Worm (Caenorhabditis elegans) whole organism, L2 larva: ENCODE measurements around the gene sup-12.

Experiments used
- C34F6.9 ChIP-seq: fragments of 150-350 bp; optimal IDR thresholded peaks from 2 replicates; lab custom pipeline; 2014; ENCODE audit warnings: missing biosample characterization, missing genetic modification characterization
- R02D3.7 ChIP-seq: fragments of 150-350 bp; optimal IDR thresholded peaks from 2 replicates; lab custom pipeline; 2014; ENCODE audit warnings: missing biosample characterization, missing genetic modification characterization
- Y55F3AM.14 ChIP-seq: fragments of 200-800 bp; sonication (Bioruptor generic); optimal IDR thresholded peaks from 2 replicates; lab custom pipeline; 2018; ENCODE audit warnings: mild to moderate bottlenecking, missing genetic modification characterization, missing compliant biosample characterization
- ZK546.5 ChIP-seq: sonication (generic microtip); optimal IDR thresholded peaks from 2 replicates; lab custom pipeline; 2017; ENCODE audit warnings: missing biosample characterization, missing genetic modification characterization
- alr-1 ChIP-seq: fragments of 150-350 bp; optimal IDR thresholded peaks from 2 replicates; lab custom pipeline; 2014; ENCODE audit warnings: missing biosample characterization, missing genetic modification characterization
- ama-1 ChIP-seq: fragments of 150-350 bp; optimal IDR thresholded peaks from 2 replicates; lab custom pipeline; 2018; ENCODE audit warnings: inconsistent platforms
- blmp-1 ChIP-seq: sonication (generic microtip); optimal IDR thresholded peaks from 2 replicates; lab custom pipeline; 2017; ENCODE audit warnings: missing genetic modification characterization, mild to moderate bottlenecking, missing compliant biosample characterization, antibody characterized with exemption, moderate library complexity; ENCODE audit not compliant: insufficient read depth
- crh-2 ChIP-seq: sonication (generic microtip); optimal IDR thresholded peaks from 2 replicates; lab custom pipeline; 2017; ENCODE audit warnings: missing biosample characterization, missing genetic modification characterization
- dmd-4 ChIP-seq: sonication (generic microtip); optimal IDR thresholded peaks from 2 replicates; lab custom pipeline; 2017; ENCODE audit warnings: missing biosample characterization, missing genetic modification characterization
- egl-27 ChIP-seq: sonication (generic microtip); optimal IDR thresholded peaks from 3 replicates; lab custom pipeline; 2017; ENCODE audit warnings: missing biosample characterization, missing genetic modification reagents, missing genetic modification characterization
- elt-3 ChIP-seq: sonication (generic microtip); optimal IDR thresholded peaks from 2 replicates; lab custom pipeline; 2017; ENCODE audit warnings: missing biosample characterization, missing genetic modification characterization
- lin-11 ChIP-seq: fragments of 150-350 bp; sonication (generic microtip); optimal IDR thresholded peaks from 2 replicates; lab custom pipeline; 2014; ENCODE audit warnings: missing biosample characterization, missing genetic modification characterization, inconsistent platforms, mixed read lengths
- lin-13 ChIP-seq: fragments of 150-350 bp; optimal IDR thresholded peaks from 2 replicates; lab custom pipeline; 2014; ENCODE audit warnings: missing biosample characterization, missing genetic modification reagents, missing genetic modification characterization
- lin-39 ChIP-seq: fragments of 150-350 bp; optimal IDR thresholded peaks from 2 replicates; lab custom pipeline; 2014; ENCODE audit warnings: missing biosample characterization, missing genetic modification reagents, missing genetic modification characterization
- lsy-2 ChIP-seq, 2 experiments: fragments of 150-350 bp in 1 of 2; sonication (generic microtip) in 1 of 2; optimal IDR thresholded peaks; 2 replicates each; lab custom pipeline; 2014 to 2017; ENCODE audit warnings: missing biosample characterization in 2 of 2, missing genetic modification characterization in 2 of 2
- mab-5 ChIP-seq: fragments of 150-350 bp; optimal IDR thresholded peaks from 2 replicates; lab custom pipeline; 2014; ENCODE audit warnings: missing biosample characterization, missing genetic modification characterization
- mdl-1 ChIP-seq, 2 experiments: fragments of 150-350 bp in 1 of 2; sonication (generic microtip) in 1 of 2; optimal IDR thresholded peaks; 2 replicates each; lab custom pipeline; 2017; ENCODE audit warnings: missing biosample characterization in 2 of 2, missing genetic modification characterization in 2 of 2
- nhr-10 ChIP-seq: sonication (generic microtip); optimal IDR thresholded peaks from 2 replicates; lab custom pipeline; 2017; ENCODE audit warnings: missing biosample characterization, missing genetic modification characterization
- nhr-11 ChIP-seq: fragments of 150-350 bp; optimal IDR thresholded peaks from 2 replicates; lab custom pipeline; 2014; ENCODE audit warnings: missing biosample characterization, missing genetic modification characterization
- nhr-129 ChIP-seq: fragments of 150-350 bp; optimal IDR thresholded peaks from 2 replicates; lab custom pipeline; 2014; ENCODE audit warnings: missing biosample characterization, missing genetic modification characterization
- nhr-23 ChIP-seq: fragments of 150-350 bp; optimal IDR thresholded peaks from 2 replicates; lab custom pipeline; 2014; ENCODE audit warnings: missing biosample characterization, missing genetic modification reagents, missing genetic modification characterization
- nhr-237 ChIP-seq: fragments of 150-350 bp; optimal IDR thresholded peaks from 2 replicates; lab custom pipeline; 2014; ENCODE audit warnings: missing biosample characterization, missing genetic modification characterization
- nhr-25 ChIP-seq: fragments of 150-350 bp; sonication (generic microtip); optimal IDR thresholded peaks from 3 replicates; lab custom pipeline; 2014; ENCODE audit warnings: missing biosample characterization, missing genetic modification characterization
- sem-4 ChIP-seq: fragments of 150-350 bp; optimal IDR thresholded peaks from 2 replicates; lab custom pipeline; 2014; ENCODE audit warnings: missing biosample characterization, missing genetic modification reagents, missing genetic modification characterization
- sma-3 ChIP-seq: sonication (generic microtip); optimal IDR thresholded peaks from 2 replicates; lab custom pipeline; 2016; ENCODE audit warnings: missing genetic modification reagents, missing genetic modification characterization, missing compliant biosample characterization
- sma-9 ChIP-seq, 2 experiments: fragments of 150-350 bp in 1 of 2; sonication (generic microtip) in 1 of 2; optimal IDR thresholded peaks; 2 replicates each; lab custom pipeline; 2014 to 2016; ENCODE audit warnings: missing genetic modification characterization in 2 of 2, mild to moderate bottlenecking in 1 of 2, missing biosample characterization in 1 of 2, missing compliant biosample characterization in 1 of 2, missing genetic modification reagents in 1 of 2, moderate library complexity in 1 of 2
- snpc-4 ChIP-seq: fragments of 150-350 bp; optimal IDR thresholded peaks from 2 replicates; lab custom pipeline; 2014; ENCODE audit warnings: missing biosample characterization, missing genetic modification characterization
- unc-39 ChIP-seq: fragments of 150-350 bp; optimal IDR thresholded peaks from 2 replicates; lab custom pipeline; 2014; ENCODE audit warnings: missing biosample characterization, missing genetic modification characterization
- unc-55 ChIP-seq: fragments of 150-350 bp; sonication (generic microtip); optimal IDR thresholded peaks from 3 replicates; lab custom pipeline; 2014; ENCODE audit warnings: missing biosample characterization, missing genetic modification reagents, missing genetic modification characterization
- ztf-1 ChIP-seq: fragments of 200-800 bp; sonication (Bioruptor generic); conservative IDR thresholded peaks from 2 replicates; pipeline ENCODE4 v1.3.6; 2022; ENCODE audit warnings: missing genetic modification characterization, missing compliant biosample characterization
- ztf-11 ChIP-seq: sonication (generic microtip); optimal IDR thresholded peaks from 2 replicates; lab custom pipeline; 2017; ENCODE audit warnings: missing biosample characterization, missing genetic modification characterization
- ztf-4 ChIP-seq: fragments of 150-350 bp; optimal IDR thresholded peaks from 2 replicates; lab custom pipeline; 2014; ENCODE audit warnings: missing biosample characterization, missing genetic modification characterization

sup-12 gene

ce11 chrX:3920101-3920500 lies 15.7 kb downstream of the sup-12 start, which contains the start of gene T22B2.2:
T22B2.2 (plus strand) TSS chrX:3920401.
- TF ChIP-seq nhr-237 (tag; lab: Kevin White, UChicago) (no peak), lsy-2 (tag; optimal IDR thresholded peaks at IDR 0.05; lab: Kevin White, UChicago) (no peak), egl-27 (no peak), unc-55 (GFP tag; lab: Kevin White, UChicago) (no peak), unc-39 (no peak)
- TF ChIP-seq, all 48 proteins: peak for 0

- no peak for TF ChIP-seq lin-39 (tag; lab: Kevin White, UChicago)
Observed at ce11 chrX:3920747-3921146, 16.4 kb downstream of the sup-12 start.

- TF ChIP-seq mab-5 (tag; lab: Kevin White, UChicago) (no peak), nhr-11 (no peak), ztf-4 (tag; lab: Kevin White, UChicago) (no peak)
Observed at ce11 chrX:3925776-3926175, 21.4 kb downstream of the sup-12 start, which contains the start of gene T22B2.1. T22B2.1 (plus strand) TSS chrX:3926076.

ce11 chrX:3931350-3931749 lies 27.0 kb downstream of the sup-12 start, which contains the start of gene adt-3:
adt-3 (plus strand) TSS chrX:3931650.
- TF ChIP-seq ztf-1 (no peak), alr-1 (no peak), crh-2 (no peak), lin-39 (tag; lab: Kevin White, UChicago) (no peak), nhr-129 (tag; lab: Kevin White, UChicago) (no peak), nhr-25 (no peak)

ce11 chrX:3932694-3933093 lies 28.3 kb downstream of the sup-12 start:
- TF ChIP-seq nhr-23 (tag; lab: Kevin White, UChicago), result no peak
- TF ChIP-seq mdl-1 (tag; optimal IDR thresholded peaks at IDR 0.05; lab: Kevin White, UChicago), result no peak
- TF ChIP-seq sma-3 (GFP tag; lab: Kevin White, UChicago), result peak; percentile 13
- TF ChIP-seq nhr-11, result no peak
- no peak for TF ChIP-seq lin-11 (tag; lab: Kevin White, UChicago)
- no peak for TF ChIP-seq nhr-129 (tag; lab: Kevin White, UChicago)
- no peak for TF ChIP-seq lin-13 (GFP tag; lab: Kevin White, UChicago)
- TF ChIP-seq ztf-11 (tag; lab: Kevin White, UChicago), result no peak
- TF ChIP-seq sem-4 (tag; lab: Kevin White, UChicago), result peak; percentile 5
- TF ChIP-seq dmd-4 (tag; lab: Kevin White, UChicago), result no peak
- TF ChIP-seq sma-9 (GFP tag; optimal IDR thresholded peaks at IDR 0.05; lab: Kevin White, UChicago), result peak; percentile 41
- TF ChIP-seq sma-9 (tag; optimal IDR thresholded peaks at IDR 0.05; lab: Kevin White, UChicago), result no peak
- TF ChIP-seq blmp-1 (tag; lab: Kevin White, UChicago), result peak; percentile 88
- TF ChIP-seq ama-1, result no peak
- no peak for TF ChIP-seq elt-3 (tag; lab: Kevin White, UChicago)
- TF ChIP-seq ztf-4 (tag; lab: Kevin White, UChicago), result no peak
- TF ChIP-seq mab-5 (tag; lab: Kevin White, UChicago), result no peak
- TF ChIP-seq snpc-4 (tag; lab: Kevin White, UChicago), result no peak
- no peak for TF ChIP-seq R02D3.7 (tag; lab: Kevin White, UChicago)
- no peak for TF ChIP-seq nhr-10 (tag; lab: Kevin White, UChicago)
- no peak for TF ChIP-seq C34F6.9 (tag; lab: Kevin White, UChicago)
- TF ChIP-seq ZK546.5, result no peak
- TF ChIP-seq nhr-25, result peak; percentile 65

ce11 chrX:3937483-3937882 lies 33.1 kb downstream of the sup-12 start:
- TF ChIP-seq ztf-11 (tag; lab: Kevin White, UChicago) (no peak), Y55F3AM.14 (GFP tag; lab: Kevin White, UChicago) (no peak), mdl-1 (tag; optimal IDR thresholded peaks at IDR 0.05; lab: Kevin White, UChicago) (no peak), lin-13 (GFP tag; lab: Kevin White, UChicago) (no peak), snpc-4 (tag; lab: Kevin White, UChicago) (no peak), egl-27 (no peak), unc-39 (no peak), sma-3 (GFP tag; lab: Kevin White, UChicago) (no peak), ama-1 (no peak)
